Worm (Caenorhabditis elegans): ENCODE data around the gene F32H5.1.

F32H5.1 gene

DNA sequence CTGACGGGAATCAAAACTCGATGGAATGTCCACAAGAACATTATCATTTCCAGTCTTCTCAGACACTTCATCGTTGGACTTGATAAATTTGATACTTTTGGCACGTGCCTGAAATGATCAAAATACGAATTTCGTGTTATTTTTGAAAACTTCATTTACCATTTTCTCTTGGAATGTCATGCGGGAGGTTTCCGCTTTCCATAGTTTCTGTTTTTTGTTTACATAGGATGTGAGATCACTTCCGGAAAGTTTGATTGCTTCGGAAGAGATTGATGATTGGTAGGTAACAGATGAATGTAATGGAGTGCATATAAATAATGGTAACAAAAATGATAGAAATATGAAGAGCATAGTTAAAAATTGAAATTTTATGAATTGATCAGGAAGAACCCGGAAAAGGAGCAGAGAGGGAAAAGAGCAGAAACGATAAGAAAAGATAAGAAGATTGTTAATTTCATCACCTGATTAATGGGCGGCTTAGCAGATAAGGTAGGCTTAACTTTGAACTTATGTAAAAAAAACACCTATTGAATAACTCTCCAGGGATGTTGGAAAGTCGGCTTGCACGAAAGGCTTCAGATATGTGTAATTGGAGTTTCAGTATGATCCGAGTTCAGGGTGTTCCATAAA, at the start of gene F32H5.1:
F32H5.1 (minus strand) TSS at position 386 of the 630 bp plus-strand sequence.
- TF ChIP-seq nhr-43 (tag; optimal IDR thresholded peaks at IDR 0.05; ENCODE audit: poor library complexity, severe bottlenecking) (no peak), ceh-9 (tag; optimal IDR thresholded peaks at IDR 0.05) (no peak), daf-12 (tag; optimal IDR thresholded peaks at IDR 0.05) (no peak), elt-2 (tag; optimal IDR thresholded peaks at IDR 0.05) (peak; percentile 93), pqm-1 (tag; optimal IDR thresholded peaks at IDR 0.05) (peak; percentile 73)

DNA sequence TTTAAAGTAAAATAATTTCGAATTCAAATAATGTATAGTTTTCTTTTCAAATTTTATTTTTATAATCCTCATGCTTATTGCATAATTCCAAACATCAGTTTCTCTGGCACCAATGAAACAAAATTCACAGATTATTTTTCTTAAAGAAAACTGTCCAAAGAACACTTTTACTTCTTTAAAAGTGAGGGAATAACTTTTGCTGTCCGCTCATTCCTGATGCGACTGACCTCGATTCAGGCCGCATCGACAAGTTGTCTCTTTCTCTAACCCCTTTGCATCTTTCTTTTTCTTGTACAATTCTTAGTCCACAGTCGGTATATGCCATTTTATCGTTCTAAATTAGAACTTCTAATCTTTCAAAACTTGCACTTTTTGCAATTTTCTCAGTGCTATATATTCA, 48.7 kb upstream of the F32H5.1 start, which contains the start of gene F53F1.2:
F53F1.2 (plus strand) TSS at position 306 of the 400 bp plus-strand sequence.
- TF ChIP-seq ceh-9 (tag; optimal IDR thresholded peaks at IDR 0.05) (no peak), nhr-23 (tag; optimal IDR thresholded peaks at IDR 0.05) (peak; percentile 52)

DNA sequence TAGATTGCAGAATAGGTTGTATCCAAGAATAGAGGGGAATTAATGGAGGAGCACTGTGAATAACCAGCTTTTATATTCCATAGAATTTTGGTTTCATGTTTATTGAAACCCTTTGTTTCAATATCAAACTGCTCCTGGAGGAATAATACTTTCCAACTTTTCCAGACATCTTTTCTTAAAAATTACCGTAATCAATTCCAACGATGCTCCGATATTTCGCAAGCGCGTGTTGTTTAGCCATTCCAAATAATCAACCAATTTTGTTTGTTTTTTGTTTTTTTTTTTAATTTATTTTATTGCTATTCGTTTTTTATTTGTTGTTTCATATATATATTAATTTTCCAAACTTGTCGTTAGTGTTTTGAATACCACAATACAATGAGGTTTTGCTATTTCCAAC, 48.2 kb upstream of the F32H5.1 start, which contains the start of gene cutl-1:
cutl-1 (minus strand) TSS at position 83 of the 400 bp plus-strand sequence.
- TF ChIP-seq nhr-11 (tag; optimal IDR thresholded peaks at IDR 0.05) (no peak), jun-1 (tag; optimal IDR thresholded peaks at IDR 0.05) (no peak), fos-1 (tag; optimal IDR thresholded peaks at IDR 0.05) (no peak), nhr-67 (tag; optimal IDR thresholded peaks at IDR 0.05) (no peak), pha-4 (tag; optimal IDR thresholded peaks at IDR 0.05) (peak; percentile 10)

DNA sequence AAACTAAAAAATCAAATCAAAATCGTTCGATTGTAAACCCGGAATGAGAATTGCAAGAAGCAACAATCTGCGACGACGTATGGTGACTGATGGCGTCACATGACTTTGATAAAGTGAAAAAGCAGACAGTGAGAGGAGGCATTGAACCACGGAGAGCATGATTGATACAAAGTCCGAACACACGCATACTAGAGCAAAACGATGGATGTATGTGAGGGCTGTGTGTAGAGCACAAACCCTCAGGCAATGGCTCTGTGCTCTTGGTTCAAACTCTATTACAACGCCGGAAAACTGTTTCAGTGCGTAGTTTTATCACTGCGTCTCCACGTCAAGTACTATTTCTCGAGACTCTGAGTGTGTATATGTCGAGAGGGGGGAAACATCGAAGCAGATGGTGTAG, 44.7 kb upstream of the F32H5.1 start:
- TF ChIP-seq mdl-1 (tag; optimal IDR thresholded peaks at IDR 0.05) (no peak), fkh-10 (GFP tag; optimal IDR thresholded peaks at IDR 0.05) (no peak), nhr-12 (tag; optimal IDR thresholded peaks at IDR 0.05) (no peak), eor-1 (tag; optimal IDR thresholded peaks at IDR 0.05) (no peak), nhr-237 (tag; optimal IDR thresholded peaks at IDR 0.05) (no peak), ztf-11 (tag; optimal IDR thresholded peaks at IDR 0.05) (no peak), lin-39 (tag; optimal IDR thresholded peaks at IDR 0.05) (peak; percentile 93), daf-12 (tag; optimal IDR thresholded peaks at IDR 0.05) (no peak), egl-5 (tag; optimal IDR thresholded peaks at IDR 0.05) (peak; percentile 52), zag-1 (tag; optimal IDR thresholded peaks at IDR 0.05) (no peak), lin-15B (tag; optimal IDR thresholded peaks at IDR 0.05) (no peak), aly-2 (tag; optimal IDR thresholded peaks at IDR 0.05) (no peak), snpc-4 (tag; optimal IDR thresholded peaks at IDR 0.05) (no peak), nhr-76 (tag; optimal IDR thresholded peaks at IDR 0.05) (no peak), R02D3.7 (tag; optimal IDR thresholded peaks at IDR 0.05) (no peak)

DNA sequence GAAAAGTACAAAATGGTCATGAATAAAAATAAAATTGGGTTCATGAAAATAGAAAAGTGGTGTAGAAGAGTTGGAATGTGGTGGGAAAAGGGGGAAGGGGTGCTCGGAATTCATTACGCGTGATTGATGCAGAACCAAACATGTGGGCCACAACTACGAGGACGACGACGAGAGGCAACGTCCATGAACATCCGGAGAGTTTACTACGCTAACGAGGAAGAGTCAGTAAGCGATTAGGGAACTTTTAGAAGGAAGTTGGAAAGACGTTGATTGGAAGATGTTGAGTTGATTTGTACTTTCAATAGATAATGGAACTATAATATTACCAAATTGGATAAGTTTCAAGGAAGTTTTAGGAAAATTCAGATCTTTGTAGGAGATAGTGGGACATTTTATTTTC, 43.8 kb upstream of the F32H5.1 start:
- TF ChIP-seq ztf-4 (tag; optimal IDR thresholded peaks at IDR 0.05) (no peak), lin-39 (tag; optimal IDR thresholded peaks at IDR 0.05) (peak; percentile 42), pha-4 (tag; optimal IDR thresholded peaks at IDR 0.05) (no peak), elt-2 (tag; optimal IDR thresholded peaks at IDR 0.05) (no peak)

DNA sequence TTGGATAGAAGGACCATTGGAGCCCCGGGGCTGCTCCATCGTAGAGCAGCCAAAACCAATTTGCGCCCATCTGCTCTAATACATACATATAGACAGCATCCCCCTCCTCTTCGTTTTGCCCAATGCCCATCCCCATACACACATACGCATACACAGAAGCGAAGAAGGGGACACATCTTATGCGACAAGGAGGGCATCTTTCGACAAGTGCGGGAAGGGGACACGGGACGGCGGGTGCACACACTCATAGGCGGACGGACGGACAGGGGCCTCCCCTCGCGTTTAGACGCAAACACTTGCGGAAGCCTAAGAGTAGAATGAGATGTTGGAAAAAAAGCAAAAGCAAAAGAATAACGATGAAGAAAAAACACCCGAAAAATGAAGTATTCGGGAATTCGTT, 38.6 kb upstream of the F32H5.1 start:
- TF ChIP-seq nhr-28 (tag; optimal IDR thresholded peaks at IDR 0.05) (no peak), egl-5 (tag; optimal IDR thresholded peaks at IDR 0.05) (no peak), mml-1 (tag; optimal IDR thresholded peaks at IDR 0.05) (no peak), zag-1 (tag; optimal IDR thresholded peaks at IDR 0.05) (no peak), nhr-12 (tag; optimal IDR thresholded peaks at IDR 0.05) (no peak), nhr-76 (tag; optimal IDR thresholded peaks at IDR 0.05) (no peak), elt-3 (tag; optimal IDR thresholded peaks at IDR 0.05) (no peak), ceh-28 (tag; optimal IDR thresholded peaks at IDR 0.05) (no peak), nfya-1 (tag; optimal IDR thresholded peaks at IDR 0.05; ENCODE audit: insufficient read depth) (peak; percentile 38), lin-39 (tag; optimal IDR thresholded peaks at IDR 0.05) (peak; percentile 21), fkh-10 (GFP tag; optimal IDR thresholded peaks at IDR 0.05) (no peak), nhr-25 (tag; optimal IDR thresholded peaks at IDR 0.05) (no peak), hmg-11 (tag; optimal IDR thresholded peaks at IDR 0.05) (peak; percentile 30)
